Worm (Caenorhabditis elegans): Measurements from ENCODE around the gene rnf-5.

rnf-5 gene

DNA sequence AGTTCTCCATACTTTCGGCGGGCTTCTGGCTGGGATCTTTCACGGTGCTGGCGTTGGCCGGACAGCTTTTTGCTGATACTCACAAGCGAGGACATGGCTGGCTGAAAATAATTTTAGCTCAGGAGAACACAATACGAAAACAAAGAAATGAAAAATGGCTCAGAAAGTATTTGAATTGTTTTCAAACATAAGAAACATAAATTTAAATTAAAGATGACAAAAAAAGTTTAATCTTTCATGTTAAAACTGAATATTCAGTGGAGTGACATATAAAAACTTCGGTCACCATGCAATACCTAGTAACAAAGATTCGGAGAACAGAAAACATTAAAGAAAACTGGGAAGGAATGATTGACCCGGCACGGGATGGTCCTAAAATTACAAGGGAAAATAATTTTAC, 11.9 kb upstream of the rnf-5 start, which contains the start of gene C16C10.2:
Gene C16C10.2 (minus strand): TSS at position 101 of the 400 bp plus-strand sequence.
- TF ChIP-seq F13H6.1 (tag; optimal IDR thresholded peaks at IDR 0.05): no peak
- TF ChIP-seq lin-11 (tag; optimal IDR thresholded peaks at IDR 0.05): no peak

DNA sequence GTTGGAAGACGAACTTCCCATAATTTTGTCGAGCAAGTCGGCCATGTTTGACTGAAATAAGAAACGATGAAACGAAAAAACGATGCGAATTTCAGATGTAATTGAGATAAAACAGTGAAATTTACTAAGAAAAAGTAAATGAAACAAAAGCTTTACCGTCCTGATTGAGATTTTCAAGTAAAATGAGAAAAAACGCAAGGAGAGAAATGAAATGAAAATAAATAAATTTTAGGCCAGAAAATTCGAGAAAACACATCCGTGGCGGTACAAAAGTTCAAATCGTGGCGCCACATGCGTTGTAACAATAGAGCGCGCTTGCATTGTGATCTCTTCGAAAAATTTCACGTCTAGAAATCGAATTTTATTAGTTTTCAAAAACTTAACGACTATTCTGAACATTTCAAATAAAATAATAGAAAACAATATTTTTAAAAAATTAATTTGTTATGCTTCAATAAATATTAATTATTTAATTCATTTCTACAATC, 9.5 kb upstream of the rnf-5 start, which contains the start of the genes hrde-1 and C16C10.13:
Gene hrde-1 (minus strand): TSS at position 51 of the 488 bp plus-strand sequence.
Gene C16C10.13 (plus strand): TSS at position 332 of the 488 bp plus-strand sequence.
- TF ChIP-seq gmeb-1 (tag; optimal IDR thresholded peaks at IDR 0.05): no peak

DNA sequence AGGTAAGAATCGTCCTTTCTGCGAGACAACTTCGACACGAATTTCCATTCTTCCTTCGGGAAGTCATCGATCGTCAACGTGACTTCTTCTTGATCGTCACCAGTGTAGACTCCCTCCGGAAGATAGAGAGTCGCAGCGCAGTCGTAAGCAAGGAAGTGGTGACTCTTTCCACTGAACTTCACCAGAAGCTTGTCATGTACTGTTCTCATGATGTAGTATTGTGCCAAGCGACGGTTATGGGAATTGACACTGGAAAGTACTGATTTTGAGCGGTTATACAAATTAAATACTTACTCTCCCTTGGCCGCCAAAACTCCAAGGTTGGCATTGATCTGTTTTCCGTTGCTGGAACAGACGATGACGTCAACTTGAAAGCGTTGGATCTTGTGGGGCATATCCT, 8.8 kb upstream of the rnf-5 start:
- no peak for TF ChIP-seq sma-9 (GFP tag; optimal IDR thresholded peaks at IDR 0.05)
- no peak for TF ChIP-seq sma-9 (tag; optimal IDR thresholded peaks at IDR 0.05)
- TF ChIP-seq crh-2 (tag; optimal IDR thresholded peaks at IDR 0.05): no peak
- TF ChIP-seq F13H6.1 (tag; optimal IDR thresholded peaks at IDR 0.05): no peak
- no peak for TF ChIP-seq ama-1 (optimal IDR thresholded peaks at IDR 0.05)
- no peak for TF ChIP-seq gmeb-1 (tag; optimal IDR thresholded peaks at IDR 0.05)
- TF ChIP-seq ztf-1 (GFP tag; conservative IDR thresholded peaks at IDR 0.05): no peak
- no peak for TF ChIP-seq mbf-1 (tag; optimal IDR thresholded peaks at IDR 0.05)
- no peak for TF ChIP-seq lin-39 (tag; optimal IDR thresholded peaks at IDR 0.05)
- no peak for TF ChIP-seq ztf-4 (tag; optimal IDR thresholded peaks at IDR 0.05)
- no peak for TF ChIP-seq skn-1 (tag; optimal IDR thresholded peaks at IDR 0.05)
- TF ChIP-seq aly-2 (tag; optimal IDR thresholded peaks at IDR 0.05): no peak

DNA sequence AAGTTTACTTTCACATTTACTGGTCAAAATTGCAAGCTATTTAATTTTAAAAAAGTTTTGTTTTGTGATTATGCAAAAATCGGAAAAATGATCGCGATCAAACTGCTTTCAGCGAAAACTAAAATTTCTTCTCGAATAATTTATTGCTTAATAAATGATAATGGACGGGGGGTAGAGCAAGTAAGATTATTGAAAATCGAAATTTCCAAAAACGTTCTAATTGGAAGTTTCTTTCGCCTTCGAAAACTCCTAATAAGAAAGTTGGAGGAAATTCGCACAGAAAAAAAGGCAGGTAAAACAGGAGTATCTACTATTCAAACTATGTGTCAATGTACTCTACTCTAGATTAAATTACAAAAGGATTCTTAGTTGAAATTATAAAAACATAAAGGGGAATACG, 5.6 kb upstream of the rnf-5 start:
- TF ChIP-seq nhr-11 (tag; optimal IDR thresholded peaks at IDR 0.05): no peak
- no peak for TF ChIP-seq unc-62 (GFP tag; optimal IDR thresholded peaks at IDR 0.05)
- no peak for TF ChIP-seq R02D3.7 (tag; optimal IDR thresholded peaks at IDR 0.05)
- no peak for TF ChIP-seq nhr-77 (tag; optimal IDR thresholded peaks at IDR 0.05)
- TF ChIP-seq lin-39 (tag; optimal IDR thresholded peaks at IDR 0.05): no peak
- no peak for TF ChIP-seq lsy-2 (tag; optimal IDR thresholded peaks at IDR 0.05)
- TF ChIP-seq peb-1 (tag; optimal IDR thresholded peaks at IDR 0.05): no peak
- no peak for TF ChIP-seq C34F6.9 (tag; optimal IDR thresholded peaks at IDR 0.05)
- no peak for TF ChIP-seq mbf-1 (tag; optimal IDR thresholded peaks at IDR 0.05)
- no peak for TF ChIP-seq mdl-1 (tag; optimal IDR thresholded peaks at IDR 0.05)
- no peak for TF ChIP-seq nhr-6 (tag; optimal IDR thresholded peaks at IDR 0.05)
- no peak for TF ChIP-seq ztf-4 (tag; optimal IDR thresholded peaks at IDR 0.05)
- TF ChIP-seq nhr-237 (tag; optimal IDR thresholded peaks at IDR 0.05): no peak
- no peak for TF ChIP-seq blmp-1 (tag; optimal IDR thresholded peaks at IDR 0.05; ENCODE audit: insufficient read depth)
- no peak for TF ChIP-seq mab-5 (tag; optimal IDR thresholded peaks at IDR 0.05)
- TF ChIP-seq zag-1 (tag; optimal IDR thresholded peaks at IDR 0.05): no peak
- TF ChIP-seq unc-55 (GFP tag; optimal IDR thresholded peaks at IDR 0.05): no peak
- TF ChIP-seq ZK546.5 (tag; optimal IDR thresholded peaks at IDR 0.05): no peak

DNA sequence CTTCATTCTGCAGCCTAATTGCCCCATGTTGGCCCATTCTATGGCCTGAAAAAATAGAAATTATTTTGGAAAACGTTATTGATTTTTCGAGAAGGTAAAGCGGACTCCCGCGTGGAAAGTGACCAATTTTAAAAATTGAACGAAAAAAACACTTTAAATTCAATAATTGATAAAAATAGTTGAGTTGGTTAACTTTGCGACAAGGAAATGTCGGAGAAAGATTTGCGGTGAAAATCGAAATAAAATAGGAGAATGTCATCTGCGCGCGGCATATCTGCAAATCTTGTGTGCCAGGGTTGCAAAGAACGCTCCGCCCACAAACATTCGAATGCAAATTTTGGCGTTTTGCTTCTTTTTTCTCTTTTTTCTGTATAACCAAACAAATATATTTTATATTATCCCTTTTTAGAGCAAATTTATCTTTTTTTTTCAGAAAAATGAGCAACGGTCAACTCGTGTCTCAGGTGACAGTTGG, 4.3 kb upstream of the rnf-5 start, which contains the start of the genes rnf-121 and C16C10.4:
Gene rnf-121 (minus strand): TSS at position 51 of the 475 bp plus-strand sequence.
Gene C16C10.4 (plus strand): TSS at position 434 of the 475 bp plus-strand sequence.
- no peak for TF ChIP-seq elt-1 (tag; optimal IDR thresholded peaks at IDR 0.05)
- TF ChIP-seq nhr-23 (tag; optimal IDR thresholded peaks at IDR 0.05): no peak
- peak; percentile 58 to 79 for TF ChIP-seq lsy-2 (tag; optimal IDR thresholded peaks at IDR 0.05)
- no peak for TF ChIP-seq nhr-11 (tag; optimal IDR thresholded peaks at IDR 0.05)
- no peak for TF ChIP-seq nhr-10 (tag; optimal IDR thresholded peaks at IDR 0.05)
- TF ChIP-seq ztf-1 (GFP tag; conservative IDR thresholded peaks at IDR 0.05): no peak
- TF ChIP-seq lin-13 (GFP tag; optimal IDR thresholded peaks at IDR 0.05): peak; percentile 56
- TF ChIP-seq unc-39 (tag; optimal IDR thresholded peaks at IDR 0.05): no peak
- peak; percentile 73 for TF ChIP-seq sma-3 (GFP tag; optimal IDR thresholded peaks at IDR 0.05)
- TF ChIP-seq alr-1 (tag; optimal IDR thresholded peaks at IDR 0.05): no peak
- peak; percentile 52 for TF ChIP-seq lin-11 (tag; optimal IDR thresholded peaks at IDR 0.05)
- TF ChIP-seq skn-1 (tag; optimal IDR thresholded peaks at IDR 0.05): peak; percentile 11
- no peak for TF ChIP-seq nhr-237 (tag; optimal IDR thresholded peaks at IDR 0.05)
- TF ChIP-seq unc-55 (GFP tag; optimal IDR thresholded peaks at IDR 0.05): peak; percentile 72
- no peak for TF ChIP-seq nhr-12 (tag; optimal IDR thresholded peaks at IDR 0.05)
- no peak for TF ChIP-seq ceh-82 (tag; optimal IDR thresholded peaks at IDR 0.05)
- no peak for TF ChIP-seq snpc-4 (tag; optimal IDR thresholded peaks at IDR 0.05)
- TF ChIP-seq F13H6.1 (tag; optimal IDR thresholded peaks at IDR 0.05): no peak
- peak; percentile 69 for TF ChIP-seq mab-5 (tag; optimal IDR thresholded peaks at IDR 0.05)
- TF ChIP-seq dmd-4 (tag; optimal IDR thresholded peaks at IDR 0.05): no peak
- no peak for TF ChIP-seq mdl-1 (tag; optimal IDR thresholded peaks at IDR 0.05)
- no peak for TF ChIP-seq crh-2 (tag; optimal IDR thresholded peaks at IDR 0.05)
- no peak for TF ChIP-seq nhr-21 (tag; optimal IDR thresholded peaks at IDR 0.05)
- peak; percentile 16 for TF ChIP-seq ztf-4 (tag; optimal IDR thresholded peaks at IDR 0.05)
- TF ChIP-seq R02D3.7 (tag; optimal IDR thresholded peaks at IDR 0.05): peak; percentile 31
- no peak for TF ChIP-seq peb-1 (tag; optimal IDR thresholded peaks at IDR 0.05)
- no peak for TF ChIP-seq aly-2 (tag; optimal IDR thresholded peaks at IDR 0.05)
- TF ChIP-seq nhr-129 (tag; optimal IDR thresholded peaks at IDR 0.05): peak; percentile 73
- no peak for TF ChIP-seq nhr-6 (tag; optimal IDR thresholded peaks at IDR 0.05)
- no peak for TF ChIP-seq sma-9 (GFP tag; optimal IDR thresholded peaks at IDR 0.05)
- no peak for TF ChIP-seq sma-9 (tag; optimal IDR thresholded peaks at IDR 0.05)
- TF ChIP-seq nhr-25 (tag; optimal IDR thresholded peaks at IDR 0.05): no peak
- TF ChIP-seq Y55F3AM.14 (GFP tag; optimal IDR thresholded peaks at IDR 0.05): no peak
- peak; percentile 78 for TF ChIP-seq gmeb-1 (tag; optimal IDR thresholded peaks at IDR 0.05)
- no peak for TF ChIP-seq zag-1 (tag; optimal IDR thresholded peaks at IDR 0.05)
- TF ChIP-seq C34F6.9 (tag; optimal IDR thresholded peaks at IDR 0.05): peak; percentile 76
